Worm (Caenorhabditis elegans) whole organism, L2 larva: ENCODE measurements around the gene cks-1.

Experiments used
- C34F6.9 ChIP-seq: fragments of 150-350 bp; optimal IDR thresholded peaks from 2 replicates; lab custom pipeline; 2014; ENCODE audit warnings: missing biosample characterization, missing genetic modification characterization
- F13H6.1 ChIP-seq: sonication (generic microtip); optimal IDR thresholded peaks from 2 replicates; lab custom pipeline; 2016; ENCODE audit warnings: missing genetic modification characterization, missing compliant biosample characterization
- ZK546.5 ChIP-seq: sonication (generic microtip); optimal IDR thresholded peaks from 2 replicates; lab custom pipeline; 2017; ENCODE audit warnings: missing biosample characterization, missing genetic modification characterization
- alr-1 ChIP-seq: fragments of 150-350 bp; optimal IDR thresholded peaks from 2 replicates; lab custom pipeline; 2014; ENCODE audit warnings: missing biosample characterization, missing genetic modification characterization
- aly-2 ChIP-seq: fragments of 150-350 bp; optimal IDR thresholded peaks from 2 replicates; lab custom pipeline; 2014; ENCODE audit warnings: missing biosample characterization, missing genetic modification characterization
- ama-1 ChIP-seq: fragments of 150-350 bp; optimal IDR thresholded peaks from 2 replicates; lab custom pipeline; 2018; ENCODE audit warnings: inconsistent platforms
- blmp-1 ChIP-seq: sonication (generic microtip); optimal IDR thresholded peaks from 2 replicates; lab custom pipeline; 2017; ENCODE audit warnings: missing genetic modification characterization, mild to moderate bottlenecking, missing compliant biosample characterization, antibody characterized with exemption, moderate library complexity; ENCODE audit not compliant: insufficient read depth
- ceh-16 ChIP-seq: fragments of 150-350 bp; optimal IDR thresholded peaks from 2 replicates; lab custom pipeline; 2014; ENCODE audit warnings: missing biosample characterization, missing genetic modification characterization
- ceh-82 ChIP-seq: fragments of 150-350 bp; optimal IDR thresholded peaks from 2 replicates; lab custom pipeline; 2014; ENCODE audit warnings: missing biosample characterization, missing genetic modification characterization
- crh-2 ChIP-seq: sonication (generic microtip); optimal IDR thresholded peaks from 2 replicates; lab custom pipeline; 2017; ENCODE audit warnings: missing biosample characterization, missing genetic modification characterization
- egl-27 ChIP-seq: sonication (generic microtip); optimal IDR thresholded peaks from 3 replicates; lab custom pipeline; 2017; ENCODE audit warnings: missing biosample characterization, missing genetic modification reagents, missing genetic modification characterization
- elt-1 ChIP-seq: fragments of 150-350 bp; optimal IDR thresholded peaks from 2 replicates; lab custom pipeline; 2014; ENCODE audit warnings: missing biosample characterization, missing genetic modification characterization
- elt-3 ChIP-seq: sonication (generic microtip); optimal IDR thresholded peaks from 2 replicates; lab custom pipeline; 2017; ENCODE audit warnings: missing biosample characterization, missing genetic modification characterization
- fos-1 ChIP-seq: fragments of 150-350 bp; optimal IDR thresholded peaks from 2 replicates; lab custom pipeline; 2014; ENCODE audit warnings: missing biosample characterization, missing genetic modification characterization
- gmeb-1 ChIP-seq: fragments of 150-350 bp; optimal IDR thresholded peaks from 2 replicates; lab custom pipeline; 2014; ENCODE audit warnings: missing biosample characterization, missing genetic modification characterization
- lin-11 ChIP-seq: fragments of 150-350 bp; sonication (generic microtip); optimal IDR thresholded peaks from 2 replicates; lab custom pipeline; 2014; ENCODE audit warnings: missing biosample characterization, missing genetic modification characterization, inconsistent platforms, mixed read lengths
- lin-13 ChIP-seq: fragments of 150-350 bp; optimal IDR thresholded peaks from 2 replicates; lab custom pipeline; 2014; ENCODE audit warnings: missing biosample characterization, missing genetic modification reagents, missing genetic modification characterization
- mab-5 ChIP-seq: fragments of 150-350 bp; optimal IDR thresholded peaks from 2 replicates; lab custom pipeline; 2014; ENCODE audit warnings: missing biosample characterization, missing genetic modification characterization
- mbf-1 ChIP-seq: sonication (generic microtip); optimal IDR thresholded peaks from 2 replicates; lab custom pipeline; 2017; ENCODE audit warnings: missing biosample characterization, missing genetic modification characterization
- mdl-1 ChIP-seq, 2 experiments: fragments of 150-350 bp in 1 of 2; sonication (generic microtip) in 1 of 2; optimal IDR thresholded peaks; 2 replicates each; lab custom pipeline; 2017; ENCODE audit warnings: missing biosample characterization in 2 of 2, missing genetic modification characterization in 2 of 2
- nhr-10 ChIP-seq: sonication (generic microtip); optimal IDR thresholded peaks from 2 replicates; lab custom pipeline; 2017; ENCODE audit warnings: missing biosample characterization, missing genetic modification characterization
- nhr-11 ChIP-seq: fragments of 150-350 bp; optimal IDR thresholded peaks from 2 replicates; lab custom pipeline; 2014; ENCODE audit warnings: missing biosample characterization, missing genetic modification characterization
- nhr-12 ChIP-seq: fragments of 150-350 bp; optimal IDR thresholded peaks from 2 replicates; lab custom pipeline; 2014; ENCODE audit warnings: missing biosample characterization, missing genetic modification characterization
- nhr-129 ChIP-seq: fragments of 150-350 bp; optimal IDR thresholded peaks from 2 replicates; lab custom pipeline; 2014; ENCODE audit warnings: missing biosample characterization, missing genetic modification characterization
- nhr-21 ChIP-seq: fragments of 150-350 bp; optimal IDR thresholded peaks from 2 replicates; lab custom pipeline; 2014; ENCODE audit warnings: missing biosample characterization, missing genetic modification characterization
- nhr-23 ChIP-seq: fragments of 150-350 bp; optimal IDR thresholded peaks from 2 replicates; lab custom pipeline; 2014; ENCODE audit warnings: missing biosample characterization, missing genetic modification reagents, missing genetic modification characterization
- nhr-6 ChIP-seq: fragments of 150-350 bp; optimal IDR thresholded peaks from 2 replicates; lab custom pipeline; 2014; ENCODE audit warnings: missing biosample characterization, missing genetic modification characterization
- nhr-77 ChIP-seq: fragments of 150-350 bp; optimal IDR thresholded peaks from 2 replicates; lab custom pipeline; 2014; ENCODE audit warnings: missing biosample characterization, missing genetic modification characterization
- peb-1 ChIP-seq: fragments of 150-350 bp; optimal IDR thresholded peaks from 2 replicates; lab custom pipeline; 2014; ENCODE audit warnings: missing biosample characterization, missing genetic modification characterization
- sem-4 ChIP-seq: fragments of 150-350 bp; optimal IDR thresholded peaks from 2 replicates; lab custom pipeline; 2014; ENCODE audit warnings: missing biosample characterization, missing genetic modification reagents, missing genetic modification characterization
- skn-1 ChIP-seq: sonication (generic microtip); optimal IDR thresholded peaks from 2 replicates; lab custom pipeline; 2017; ENCODE audit warnings: missing biosample characterization, missing genetic modification characterization
- sma-3 ChIP-seq: sonication (generic microtip); optimal IDR thresholded peaks from 2 replicates; lab custom pipeline; 2016; ENCODE audit warnings: missing genetic modification reagents, missing genetic modification characterization, missing compliant biosample characterization
- sma-9 ChIP-seq, 2 experiments: fragments of 150-350 bp in 1 of 2; sonication (generic microtip) in 1 of 2; optimal IDR thresholded peaks; 2 replicates each; lab custom pipeline; 2014 to 2016; ENCODE audit warnings: missing genetic modification characterization in 2 of 2, mild to moderate bottlenecking in 1 of 2, missing biosample characterization in 1 of 2, missing compliant biosample characterization in 1 of 2, missing genetic modification reagents in 1 of 2, moderate library complexity in 1 of 2
- snpc-4 ChIP-seq: fragments of 150-350 bp; optimal IDR thresholded peaks from 2 replicates; lab custom pipeline; 2014; ENCODE audit warnings: missing biosample characterization, missing genetic modification characterization
- unc-39 ChIP-seq: fragments of 150-350 bp; optimal IDR thresholded peaks from 2 replicates; lab custom pipeline; 2014; ENCODE audit warnings: missing biosample characterization, missing genetic modification characterization
- unc-55 ChIP-seq: fragments of 150-350 bp; sonication (generic microtip); optimal IDR thresholded peaks from 3 replicates; lab custom pipeline; 2014; ENCODE audit warnings: missing biosample characterization, missing genetic modification reagents, missing genetic modification characterization
- unc-62 ChIP-seq: fragments of 150-350 bp; optimal IDR thresholded peaks from 2 replicates; lab custom pipeline; 2014; ENCODE audit warnings: missing biosample characterization, missing genetic modification reagents, missing genetic modification characterization
- zag-1 ChIP-seq: fragments of 150-350 bp; optimal IDR thresholded peaks from 2 replicates; lab custom pipeline; 2014; ENCODE audit warnings: missing biosample characterization, missing genetic modification characterization
- ztf-1 ChIP-seq: fragments of 200-800 bp; sonication (Bioruptor generic); conservative IDR thresholded peaks from 2 replicates; pipeline ENCODE4 v1.3.6; 2022; ENCODE audit warnings: missing genetic modification characterization, missing compliant biosample characterization
- ztf-11 ChIP-seq: sonication (generic microtip); optimal IDR thresholded peaks from 2 replicates; lab custom pipeline; 2017; ENCODE audit warnings: missing biosample characterization, missing genetic modification characterization
- ztf-4 ChIP-seq: fragments of 150-350 bp; optimal IDR thresholded peaks from 2 replicates; lab custom pipeline; 2014; ENCODE audit warnings: missing biosample characterization, missing genetic modification characterization

cks-1 gene

DNA sequence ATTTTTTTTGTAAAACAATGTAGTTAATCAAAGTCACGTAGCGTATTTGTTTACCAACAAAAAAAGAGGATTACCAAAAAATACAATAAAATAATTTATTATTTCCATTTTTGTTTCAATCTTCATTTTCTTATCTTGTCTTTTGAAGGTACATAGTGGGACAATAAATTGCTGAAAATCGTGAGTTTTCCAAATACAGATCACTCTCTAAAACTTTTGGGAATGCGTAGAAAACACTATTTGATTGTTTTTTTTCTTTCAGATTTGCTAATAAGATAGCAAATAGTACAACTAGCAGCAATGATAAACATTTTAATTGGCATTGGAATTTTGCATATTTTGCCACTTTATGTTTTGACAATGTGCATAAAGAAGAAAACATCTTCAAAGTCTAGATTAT lies 12.3 kb upstream of the cks-1 start, which contains the start of gene C28C12.1:
TSS of gene C28C12.1 (plus strand) at position 301 of the 400 bp plus-strand sequence.
- TF ChIP-seq C34F6.9 (tag; lab: Kevin White, UChicago) (no peak), nhr-11 (tag; lab: Kevin White, UChicago) (no peak), nhr-23 (tag; lab: Kevin White, UChicago) (no peak), elt-3 (tag; lab: Kevin White, UChicago) (no peak), unc-39 (tag; lab: Kevin White, UChicago) (no peak), lin-13 (GFP tag; lab: Kevin White, UChicago) (no peak), nhr-21 (tag; lab: Kevin White, UChicago) (no peak), fos-1 (tag; lab: Kevin White, UChicago) (no peak), nhr-10 (no peak), sem-4 (tag; lab: Kevin White, UChicago) (no peak), F13H6.1 (tag; lab: Kevin White, UChicago) (no peak), unc-55 (GFP tag; lab: Kevin White, UChicago) (no peak), skn-1 (tag; lab: Kevin White, UChicago) (no peak), nhr-6 (tag; lab: Kevin White, UChicago) (no peak), elt-1 (no peak), ama-1 (lab: Kevin White, UChicago) (no peak), ceh-82 (no peak), ztf-11 (tag; lab: Kevin White, UChicago) (no peak), ZK546.5 (no peak), mbf-1 (no peak)

DNA sequence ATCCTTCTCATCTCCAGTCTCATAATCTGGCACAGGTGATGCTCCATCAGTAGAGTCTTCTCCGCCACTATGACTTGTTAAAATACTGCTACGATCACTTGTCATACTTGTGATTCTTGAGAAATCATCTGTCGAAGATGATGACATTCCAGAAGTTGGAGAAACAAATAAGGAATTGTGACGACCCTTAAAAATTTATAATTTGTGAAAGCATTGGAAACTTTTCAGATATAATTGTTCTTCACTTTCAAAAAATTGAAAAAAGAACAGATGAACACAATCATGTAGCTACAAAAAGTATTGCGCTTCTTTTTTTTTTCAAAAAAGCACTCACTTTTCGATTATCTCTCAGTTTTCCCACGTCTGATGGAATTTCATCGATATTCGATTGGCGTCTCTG lies 7.7 kb upstream of the cks-1 start:
- TF ChIP-seq skn-1 (tag; lab: Kevin White, UChicago) (no peak), ztf-11 (tag; lab: Kevin White, UChicago) (no peak), mbf-1 (no peak), nhr-129 (no peak), nhr-10 (no peak), aly-2 (tag; lab: Kevin White, UChicago) (no peak), egl-27 (tag; lab: Kevin White, UChicago) (no peak), blmp-1 (tag; lab: Kevin White, UChicago) (no peak), nhr-12 (tag; lab: Kevin White, UChicago) (no peak), nhr-11 (tag; lab: Kevin White, UChicago) (no peak), sma-9 (GFP tag; optimal IDR thresholded peaks at IDR 0.05; lab: Kevin White, UChicago) (no peak), sma-9 (tag; optimal IDR thresholded peaks at IDR 0.05; lab: Kevin White, UChicago) (no peak), unc-39 (tag; lab: Kevin White, UChicago) (no peak), lin-13 (GFP tag; lab: Kevin White, UChicago) (no peak), unc-62 (no peak)

DNA sequence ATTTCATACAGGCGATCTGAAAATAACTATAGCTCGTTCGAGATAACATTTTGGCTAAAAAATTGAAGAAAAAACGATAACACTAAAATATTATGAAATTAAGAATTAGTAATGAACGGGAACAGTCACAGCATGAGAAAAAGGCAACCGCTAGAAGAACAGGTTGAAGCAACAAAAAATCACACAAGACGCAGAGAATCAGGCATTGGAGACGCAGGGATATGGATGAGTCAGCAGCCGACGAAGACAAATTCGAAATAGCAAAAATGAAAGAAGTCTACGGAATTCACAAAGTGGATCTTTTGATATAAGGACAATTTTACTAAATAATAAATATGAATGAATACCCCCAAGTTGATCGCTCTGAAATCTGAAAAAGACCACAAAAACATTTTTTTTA lies 3.2 kb upstream of the cks-1 start, which contains the start of gene tag-77:
TSS of gene tag-77 (minus strand) at position 15 of the 400 bp plus-strand sequence.
- TF ChIP-seq nhr-77 = no peak
- TF ChIP-seq sem-4 (tag; lab: Kevin White, UChicago) = no peak
- TF ChIP-seq lin-11 = no peak
- no peak for TF ChIP-seq nhr-21 (tag; lab: Kevin White, UChicago)
- TF ChIP-seq mdl-1 (tag; optimal IDR thresholded peaks at IDR 0.05; lab: Kevin White, UChicago) = no peak
- TF ChIP-seq gmeb-1 = no peak
- TF ChIP-seq nhr-11 (tag; lab: Kevin White, UChicago) = no peak
- TF ChIP-seq nhr-129 = peak; percentile 20
- no peak for TF ChIP-seq ztf-4 (tag; lab: Kevin White, UChicago)
- no peak for TF ChIP-seq ceh-16 (tag; lab: Kevin White, UChicago)
- TF ChIP-seq unc-62 = no peak
- peak; percentile 26 for TF ChIP-seq snpc-4 (tag; lab: Kevin White, UChicago)
- TF ChIP-seq unc-55 (GFP tag; lab: Kevin White, UChicago) = no peak
- TF ChIP-seq sma-3 (GFP tag; lab: Kevin White, UChicago) = no peak
- TF ChIP-seq ZK546.5 = no peak
- TF ChIP-seq ztf-1 (GFP tag; lab: Robert Waterston, UW) = no peak
- no peak for TF ChIP-seq mab-5 (tag; lab: Kevin White, UChicago)
- no peak for TF ChIP-seq peb-1 (tag; lab: Kevin White, UChicago)
- no peak for TF ChIP-seq blmp-1 (tag; lab: Kevin White, UChicago)
- TF ChIP-seq fos-1 (tag; lab: Kevin White, UChicago) = peak; percentile 92
- TF ChIP-seq crh-2 (tag; lab: Kevin White, UChicago) = no peak
- TF ChIP-seq alr-1 (tag; lab: Kevin White, UChicago) = no peak
- no peak for TF ChIP-seq elt-3 (tag; lab: Kevin White, UChicago)
- no peak for TF ChIP-seq nhr-12 (tag; lab: Kevin White, UChicago)
- TF ChIP-seq zag-1 = no peak
